Fruit fly (Drosophila melanogaster) whole organism, wandering third instar larva: Measurements from ENCODE around the gene Rsf1.
A peak's percentile ranks its signal among the peaks of the same experiment; 100 is the strongest.

Source experiments
- CG32264 ChIP-seq: fragments of 200-800 bp; sonication (Bioruptor generic); optimal IDR thresholded peaks from 2 replicates; lab custom pipeline; 2016; ENCODE audit warnings: missing biosample characterization, missing genetic modification characterization
- CG9705 ChIP-seq: fragments of 200-800 bp; sonication (Bioruptor generic); optimal IDR thresholded peaks from 2 replicates; lab custom pipeline; 2018; ENCODE audit warnings: missing biosample characterization, mild to moderate bottlenecking, missing genetic modification characterization
- CrebA ChIP-seq: fragments of 200-800 bp; sonication (Bioruptor generic); optimal IDR thresholded peaks from 2 replicates; lab custom pipeline; 2016; ENCODE audit warnings: missing biosample characterization, mild to moderate bottlenecking, missing genetic modification characterization, borderline replicate concordance
- Dif ChIP-seq: fragments of 200-275, 200-300 bp; sonication (Bioruptor generic); optimal IDR thresholded peaks from 2 replicates; lab custom pipeline; 2018; ENCODE audit warnings: missing biosample characterization, missing genetic modification characterization; ENCODE audit not compliant: partially characterized antibody
- Hnf4 ChIP-seq: fragments of 200-800 bp; sonication (Bioruptor generic); optimal IDR thresholded peaks from 2 replicates; lab custom pipeline; 2016; ENCODE audit warnings: missing biosample characterization, mild to moderate bottlenecking, missing genetic modification characterization
- Hr78 ChIP-seq: fragments of >200 bp; optimal IDR thresholded peaks from 2 replicates; lab custom pipeline; 2017; ENCODE audit warnings: missing biosample characterization, missing genetic modification characterization
- Hr83 ChIP-seq: fragments of 200-300 bp; sonication (Bioruptor generic); optimal IDR thresholded peaks from 2 replicates; lab custom pipeline; 2016; ENCODE audit warnings: missing biosample characterization, mild to moderate bottlenecking, missing genetic modification characterization, moderate library complexity; ENCODE audit not compliant: poor library complexity, severe bottlenecking
- Jra ChIP-seq: sonication (Bioruptor generic); optimal IDR thresholded peaks from 2 replicates; lab custom pipeline; 2016; ENCODE audit warnings: missing biosample characterization, missing genetic modification characterization
- Myc ChIP-seq: fragments of >200 bp; optimal IDR thresholded peaks from 2 replicates; lab custom pipeline; 2017
- Rel ChIP-seq, 2 experiments: fragments of 200-800 bp; sonication (Bioruptor generic) in 1 of 2; optimal IDR thresholded peaks; 2 replicates in 1 of 2; 3 replicates in 1 of 2; lab custom pipeline; 2016 to 2019; ENCODE audit warnings: mild to moderate bottlenecking in 2 of 2, missing biosample characterization in 2 of 2, missing genetic modification characterization in 2 of 2, moderate library complexity in 1 of 2
- Sp1 ChIP-seq: fragments of 200-800 bp; sonication (Bioruptor generic); optimal IDR thresholded peaks from 3 replicates; lab custom pipeline; 2019; ENCODE audit warnings: missing biosample characterization, mild to moderate bottlenecking, missing genetic modification characterization, moderate library complexity
- Vsx2 ChIP-seq: fragments of 200-300, 225-300 bp; sonication (Bioruptor generic); optimal IDR thresholded peaks from 2 replicates; lab custom pipeline; 2018; ENCODE audit warnings: missing biosample characterization, missing genetic modification characterization; ENCODE audit not compliant: partially characterized antibody
- br ChIP-seq: fragments of 200-800 bp; sonication (Bioruptor generic); optimal IDR thresholded peaks from 2 replicates; lab custom pipeline; 2016; ENCODE audit warnings: missing biosample characterization, missing genetic modification characterization
- brk ChIP-seq: fragments of 200-800 bp; sonication (Bioruptor generic); optimal IDR thresholded peaks from 2 replicates; lab custom pipeline; 2016; ENCODE audit warnings: missing biosample characterization, mild to moderate bottlenecking, missing genetic modification characterization
- dl ChIP-seq, 2 experiments: fragments of 175-275, 200-275 bp in 1 of 2; fragments of 200-275 bp in 1 of 2; sonication (Bioruptor generic); optimal IDR thresholded peaks; lab custom pipeline; 2018; ENCODE audit warnings: mild to moderate bottlenecking in 2 of 2, missing biosample characterization in 2 of 2, missing genetic modification characterization in 2 of 2, moderate library complexity in 2 of 2; ENCODE audit not compliant: partially characterized antibody in 2 of 2, insufficient read depth in 1 of 2
- dmrt93B ChIP-seq: fragments of 200-800 bp; sonication (Bioruptor generic); optimal IDR thresholded peaks from 2 replicates; lab custom pipeline; 2018; ENCODE audit warnings: missing biosample characterization, mild to moderate bottlenecking, missing genetic modification characterization
- dsf ChIP-seq: sonication (Bioruptor generic); optimal IDR thresholded peaks from 2 replicates; lab custom pipeline; 2016; ENCODE audit warnings: missing biosample characterization, missing genetic modification characterization, borderline replicate concordance
- ey ChIP-seq: fragments of 200-800 bp; sonication (Bioruptor generic); optimal IDR thresholded peaks from 2 replicates; lab custom pipeline; 2016; ENCODE audit warnings: missing biosample characterization, missing genetic modification characterization
- h ChIP-seq: fragments of 200-800 bp; sonication (Bioruptor generic); optimal IDR thresholded peaks from 3 replicates; lab custom pipeline; 2016; ENCODE audit warnings: missing biosample characterization, mild to moderate bottlenecking, missing genetic modification characterization
- jim ChIP-seq: fragments of 175-275, 200-325 bp; sonication (Bioruptor generic); optimal IDR thresholded peaks from 2 replicates; lab custom pipeline; 2016; ENCODE audit warnings: missing biosample characterization, mild to moderate bottlenecking, missing genetic modification characterization
- pan ChIP-seq: fragments of >200 bp; optimal IDR thresholded peaks from 2 replicates; lab custom pipeline; 2017
- psq ChIP-seq: fragments of 200-800 bp; sonication (Bioruptor generic); optimal IDR thresholded peaks from 3 replicates; lab custom pipeline; 2017; ENCODE audit warnings: missing biosample characterization, mild to moderate bottlenecking, missing genetic modification characterization, moderate library complexity
- sage ChIP-seq: fragments of 200-800 bp; sonication (Bioruptor generic); optimal IDR thresholded peaks from 2 replicates; lab custom pipeline; 2016; ENCODE audit warnings: missing biosample characterization, mild to moderate bottlenecking, missing genetic modification characterization
- sv ChIP-seq: fragments of 200-800 bp; sonication (Bioruptor generic); optimal IDR thresholded peaks from 3 replicates; lab custom pipeline; 2016; ENCODE audit warnings: missing biosample characterization, missing genetic modification characterization
- tai ChIP-seq: sonication (Bioruptor generic); optimal IDR thresholded peaks from 2 replicates; lab custom pipeline; 2016; ENCODE audit warnings: missing biosample characterization, missing genetic modification characterization
- usp ChIP-seq: fragments of >200 bp; optimal IDR thresholded peaks from 2 replicates; lab custom pipeline; 2017; ENCODE audit warnings: missing biosample characterization, missing genetic modification characterization
- woc ChIP-seq: sonication (Bioruptor generic); optimal IDR thresholded peaks from 2 replicates; lab custom pipeline; 2016; ENCODE audit warnings: missing biosample characterization, mild to moderate bottlenecking, missing genetic modification characterization

The Rsf1 gene

dm6 chr2L:10265129-10265528 is 1.8 kb upstream of the Rsf1 start, which contains the start of gene Mob3:
Mob3 (plus strand) TSS chr2L:10265336.
- no peak for TF ChIP-seq ey (GFP tag; lab: Kevin White, UChicago)
- peak; percentile 39 for TF ChIP-seq woc (GFP tag; lab: Kevin White, UChicago)
- peak; percentile 56 for TF ChIP-seq sage
- TF ChIP-seq usp (GFP tag; lab: Kevin White, UChicago), result no peak
- no peak for TF ChIP-seq CrebA (GFP tag; lab: Kevin White, UChicago)
- peak; percentile 43 for TF ChIP-seq Hnf4

dm6 chr2L:10263830-10264634 is 678 bp upstream of the Rsf1 start, which contains the start of gene REPTOR-BP:
REPTOR-BP (plus strand) TSS chr2L:10264125.
- TF ChIP-seq br (no peak), CG32264 (GFP tag; lab: Kevin White, UChicago) (no peak), sage (peak; percentile 58), tai (GFP tag; lab: Kevin White, UChicago) (no peak), brk (GFP tag; lab: Kevin White, UChicago) (peak; percentile 67), psq (peak; percentile 0)

DNA sequence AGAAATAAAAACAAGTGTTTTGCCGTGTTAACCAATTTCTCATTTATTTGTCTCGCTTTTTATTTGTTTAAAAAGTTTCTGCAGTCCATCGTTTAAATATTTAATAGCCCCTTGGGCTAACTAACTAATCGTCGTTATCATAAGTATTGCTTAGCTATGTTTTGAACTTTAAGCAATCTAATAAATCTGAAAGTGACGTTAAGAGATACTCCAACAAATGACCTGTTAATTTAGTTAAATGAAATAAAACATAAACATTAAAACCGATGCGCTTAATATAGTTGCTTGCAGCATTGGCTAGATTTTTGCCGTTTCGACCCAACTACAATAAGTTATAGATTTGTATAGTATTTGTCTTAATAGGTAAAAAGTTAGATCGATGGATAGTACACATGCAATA is 1.6 kb downstream of the Rsf1 start:
- no peak for TF ChIP-seq Rel (GFP tag; optimal IDR thresholded peaks at IDR 0.05; lab: Kevin White, UChicago)
- no peak for TF ChIP-seq Rel (tag; optimal IDR thresholded peaks at IDR 0.05; lab: Kevin White, UChicago)
- TF ChIP-seq sage, result no peak
- TF ChIP-seq psq, result no peak
- TF ChIP-seq jim (GFP tag; lab: Kevin White, UChicago), result no peak
- TF ChIP-seq dmrt93B (GFP tag; lab: Kevin White, UChicago), result no peak
- TF ChIP-seq Sp1 (GFP tag; lab: Kevin White, UChicago), result no peak
- TF ChIP-seq h (GFP tag; lab: Kevin White, UChicago), result no peak
- TF ChIP-seq, all 38 proteins: peak for 0

DNA sequence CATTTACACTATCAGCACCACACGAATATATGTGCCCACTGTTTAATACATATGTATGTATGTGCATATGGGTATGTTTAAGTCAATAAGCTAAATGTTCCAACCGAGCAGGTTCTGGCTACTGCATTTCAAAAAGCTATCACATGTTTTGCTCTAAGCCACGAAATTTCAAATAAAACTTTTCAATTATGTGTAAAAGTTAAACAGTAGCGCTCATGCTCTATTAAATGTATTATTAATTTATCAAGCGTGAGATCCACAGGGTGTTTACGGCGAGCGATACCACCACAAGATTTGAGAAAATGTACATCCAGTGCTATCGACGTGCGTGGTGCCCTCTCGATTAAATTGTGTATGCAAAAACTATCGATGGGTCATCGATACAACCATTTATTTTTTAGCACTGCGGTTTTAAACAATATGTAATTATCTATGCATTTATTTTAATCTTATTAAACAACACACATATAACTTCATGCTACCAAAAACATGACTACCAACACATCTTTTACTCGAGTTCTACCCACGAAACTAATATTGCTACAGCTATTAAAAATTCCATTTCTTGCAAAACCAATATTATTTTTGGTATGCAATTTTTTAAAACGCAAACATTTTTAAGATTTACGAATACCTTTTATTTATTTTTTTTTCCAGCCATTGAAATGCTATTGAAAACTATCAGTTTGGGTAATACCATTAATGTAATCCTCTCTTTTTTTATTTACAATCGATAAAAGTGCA is 2.4 kb downstream of the Rsf1 start, which contains the start of gene Pten:
TSS of gene Pten (minus strand) at position 300 of the 744 bp plus-strand sequence.
- peak; percentile 41 for TF ChIP-seq Jra (GFP tag; lab: Kevin White, UChicago)
- TF ChIP-seq sv (GFP tag; lab: Kevin White, UChicago), result peak; percentile 59
- TF ChIP-seq woc (GFP tag; lab: Kevin White, UChicago), result peak; percentile 53
- TF ChIP-seq dsf (GFP tag; lab: Kevin White, UChicago), result peak; percentile 2
- TF ChIP-seq Myc (lab: Kevin White, UChicago), result no peak
- TF ChIP-seq Hr78, result no peak
- peak; percentile 30 for TF ChIP-seq ey (GFP tag; lab: Kevin White, UChicago)
- TF ChIP-seq CG9705, result peak; percentile 24
- peak; percentile 16 for TF ChIP-seq brk (GFP tag; lab: Kevin White, UChicago)
- peak; percentile 36 for TF ChIP-seq psq
- TF ChIP-seq Dif (GFP tag; lab: Kevin White, UChicago), result peak; percentile 99
- TF ChIP-seq Vsx2 (GFP tag; lab: Kevin White, UChicago), result peak; percentile 99
- TF ChIP-seq dl (GFP tag; optimal IDR thresholded peaks at IDR 0.05; lab: Kevin White, UChicago; ENCODE audit: insufficient read depth in 1 of 2, partially characterized antibody in 2 of 2), result peak; percentile 59 to 88
- TF ChIP-seq Hr83 (GFP tag; lab: Kevin White, UChicago), result peak; percentile 65
- TF ChIP-seq dmrt93B (GFP tag; lab: Kevin White, UChicago), result no peak
- TF ChIP-seq pan (lab: Kevin White, UChicago), result no peak
